Worm (Caenorhabditis elegans): ENCODE measurements around the gene Y62H9A.2.

- TF ChIP-seq snpc-4 (tag; optimal IDR thresholded peaks at IDR 0.05), result no peak
- TF ChIP-seq nhr-237 (tag; optimal IDR thresholded peaks at IDR 0.05), result no peak
- TF ChIP-seq elt-1 (tag; optimal IDR thresholded peaks at IDR 0.05), result no peak
These were observed 38.7 kb upstream of the Y62H9A.2 start, which contains the start of gene Y62H9A.13 for ce11 chrX:11916705-11917104.
